Worm (Caenorhabditis elegans) whole organism, midembryonic: ENCODE results near the gene cyp-34A5.

Experiments
- T22C8.4 ChIP-seq: fragments of 200-800 bp; sonication (Bioruptor generic); IDR thresholded peaks from 2 replicates; pipeline ENCODE4 v1.3.6; 2022; ENCODE audit warnings: missing genetic modification characterization, missing compliant biosample characterization
- cog-1 ChIP-seq: sonication (generic microtip); optimal IDR thresholded peaks from 2 replicates; lab custom pipeline; 2016; ENCODE audit warnings: missing genetic modification characterization, missing compliant biosample characterization
- flt-1 ChIP-seq: fragments of 200-800 bp; sonication (Bioruptor generic); IDR thresholded peaks from 2 replicates; pipeline ENCODE4 v1.3.6; 2022; ENCODE audit warnings: missing genetic modification characterization, missing compliant biosample characterization
- klf-2 ChIP-seq: fragments of 200-800 bp; sonication (Bioruptor generic); conservative IDR thresholded peaks from 2 replicates; pipeline ENCODE4 v1.3.6; 2022; ENCODE audit warnings: missing genetic modification reagents, missing genetic modification characterization, missing compliant biosample characterization
- ref-1 ChIP-seq: fragments of 200-800 bp; sonication (Bioruptor generic); conservative IDR thresholded peaks from 2 replicates; pipeline ENCODE4 v1.3.6; 2022; ENCODE audit warnings: missing genetic modification reagents, missing genetic modification characterization, missing compliant biosample characterization
- tab-1 ChIP-seq: fragments of 200-800 bp; sonication (Bioruptor generic); IDR thresholded peaks from 2 replicates; pipeline ENCODE4 v1.3.6; 2022; ENCODE audit warnings: missing genetic modification characterization, missing compliant biosample characterization
- ztf-23 ChIP-seq: fragments of 200-800 bp; sonication (Bioruptor generic); IDR thresholded peaks from 2 replicates; pipeline ENCODE4 v1.3.6; 2022; ENCODE audit warnings: missing genetic modification reagents, missing genetic modification characterization, missing compliant biosample characterization
- ztf-29 ChIP-seq: fragments of 200-800 bp; sonication (Bioruptor generic); IDR thresholded peaks from 2 replicates; pipeline ENCODE4 v1.3.6; 2022; ENCODE audit warnings: missing genetic modification reagents, missing genetic modification characterization, missing compliant biosample characterization

ce11 chrV:3970410-3970809 lies 12.9 kb upstream of the cyp-34A5 start, which contains the start of gene cyp-34A9:
- TF ChIP-seq tab-1 (GFP tag; lab: Robert Waterston, UW) (no peak), ztf-29 (no peak), T22C8.4 (GFP tag; lab: Robert Waterston, UW) (no peak), cog-1 (tag; lab: Kevin White, UChicago) (no peak), ztf-23 (GFP tag; lab: Robert Waterston, UW) (no peak), ref-1 (no peak), klf-2 (GFP tag; lab: Robert Waterston, UW) (no peak), flt-1 (no peak)
